Fruit fly (Drosophila melanogaster): Measurements from ENCODE around the gene mRpL47.

mRpL47 gene

dm6 chr3R:9504355-9504754 is 11.4 kb downstream of the mRpL47 start, which contains the start of gene CG8149:
Gene CG8149 (plus strand): TSS chr3R:9504656.
- TF ChIP-seq Eip78C (GFP tag): peak; percentile 10
- peak; percentile 35 for TF ChIP-seq CG1621 (tag; optimal IDR thresholded peaks at IDR 0.05)
- TF ChIP-seq spab (GFP tag; optimal IDR thresholded peaks at IDR 0.05): no peak
- TF ChIP-seq lz (GFP tag; optimal IDR thresholded peaks at IDR 0.05): peak; percentile 14
- peak; percentile 21 for TF ChIP-seq topi (GFP tag; optimal IDR thresholded peaks at IDR 0.05)
- TF ChIP-seq fkh (GFP tag; optimal IDR thresholded peaks at IDR 0.05): peak; percentile 76
- TF ChIP-seq Sox14 (GFP tag; optimal IDR thresholded peaks at IDR 0.05): peak; percentile 39
- TF ChIP-seq CG34406 (GFP tag; optimal IDR thresholded peaks at IDR 0.05): no peak
- peak; percentile 11 for TF ChIP-seq dsx (GFP tag; optimal IDR thresholded peaks at IDR 0.05; ENCODE audit: poor library complexity, severe bottlenecking)
- TF ChIP-seq esn (GFP tag; optimal IDR thresholded peaks at IDR 0.05): peak; percentile 27

- TF ChIP-seq CG6163 (GFP tag; IDR thresholded peaks at IDR 0.05) (peak; percentile 17; the same call in 1 of the 3 replicates), Sox15 (GFP tag; optimal IDR thresholded peaks at IDR 0.05) (no peak), CG8119 (GFP tag; IDR thresholded peaks at IDR 0.05) (0 out of 3 replicates have a peak, but pooled peaks have one; percentile 16), ss (GFP tag; optimal IDR thresholded peaks at IDR 0.05) (peak in 1 of 2 experiments; percentile 8), Eip78C (GFP tag) (peak; percentile 61), CG3919 (GFP tag; optimal IDR thresholded peaks at IDR 0.05) (no peak), dsx (GFP tag; optimal IDR thresholded peaks at IDR 0.05; ENCODE audit: poor library complexity, severe bottlenecking) (peak; percentile 30)
Measured at dm6 chr3R:9503329-9504088, 12.2 kb downstream of the mRpL47 start.

dm6 chr3R:9502416-9502763 is 13.3 kb downstream of the mRpL47 start, which contains the start of gene RhoL:
Gene RhoL (minus strand): TSS chr3R:9502581.
- TF ChIP-seq Gug (GFP tag; IDR thresholded peaks at IDR 0.05): no peak
- no peak for TF ChIP-seq CG11762 (GFP tag; optimal IDR thresholded peaks at IDR 0.05; ENCODE audit: insufficient read depth)
- no peak for TF ChIP-seq CG9139 (GFP tag; optimal IDR thresholded peaks at IDR 0.05)
- peak; percentile 45; the same call in 1 of the 2 replicates for TF ChIP-seq CG15336 (GFP tag; IDR thresholded peaks at IDR 0.05)
- peak; percentile 37 for TF ChIP-seq fkh (GFP tag; optimal IDR thresholded peaks at IDR 0.05)
- no peak for TF ChIP-seq CG34406 (GFP tag; optimal IDR thresholded peaks at IDR 0.05)
- TF ChIP-seq Sox14 (GFP tag; optimal IDR thresholded peaks at IDR 0.05): peak; percentile 28
- no peak for TF ChIP-seq pdm3 (GFP tag; optimal IDR thresholded peaks at IDR 0.05)
- peak; percentile 90 for TF ChIP-seq dsx (GFP tag; optimal IDR thresholded peaks at IDR 0.05; ENCODE audit: poor library complexity, severe bottlenecking)
- TF ChIP-seq Ets96B (tag; optimal IDR thresholded peaks at IDR 0.05): peak; percentile 10
- no peak for TF ChIP-seq CG32006 (GFP tag; optimal IDR thresholded peaks at IDR 0.05)
- TF ChIP-seq CG31627 (GFP tag; optimal IDR thresholded peaks at IDR 0.05): no peak
- TF ChIP-seq Smox (GFP tag; optimal IDR thresholded peaks at IDR 0.05): no peak
- no peak for TF ChIP-seq CG8632 (GFP tag; optimal IDR thresholded peaks at IDR 0.05)
- no peak for TF ChIP-seq fd85E (GFP tag; optimal IDR thresholded peaks at IDR 0.05)
- no peak for TF ChIP-seq CG6792 (GFP tag; optimal IDR thresholded peaks at IDR 0.05)
- peak; percentile 47 for TF ChIP-seq esn (GFP tag; optimal IDR thresholded peaks at IDR 0.05)
- TF ChIP-seq CG6808 (GFP tag; optimal IDR thresholded peaks at IDR 0.05): no peak
- no peak for TF ChIP-seq Sox15 (GFP tag; optimal IDR thresholded peaks at IDR 0.05)
- no peak for TF ChIP-seq fd59A (GFP tag; optimal IDR thresholded peaks at IDR 0.05)
- TF ChIP-seq dac (GFP tag; optimal IDR thresholded peaks at IDR 0.05): no peak
- peak; percentile 6 for TF ChIP-seq CG7368 (GFP tag; optimal IDR thresholded peaks at IDR 0.05)
- no peak for TF ChIP-seq topi (GFP tag; optimal IDR thresholded peaks at IDR 0.05)
- no peak for TF ChIP-seq Hr39 (GFP tag; optimal IDR thresholded peaks at IDR 0.05)
- TF ChIP-seq CG6276 (GFP tag; optimal IDR thresholded peaks at IDR 0.05): no peak
- TF ChIP-seq CG11294 (GFP tag; IDR thresholded peaks at IDR 0.05): no peak
- no peak for TF ChIP-seq Sox102F (GFP tag; optimal IDR thresholded peaks at IDR 0.05)
- peak; percentile 40 for TF ChIP-seq Eip75B (GFP tag; optimal IDR thresholded peaks at IDR 0.05)
- TF ChIP-seq vri (GFP tag; optimal IDR thresholded peaks at IDR 0.05): peak; percentile 83
- no peak for TF ChIP-seq Ets21C (GFP tag; optimal IDR thresholded peaks at IDR 0.05)
- peak; percentile 59 for TF ChIP-seq net (GFP tag; optimal IDR thresholded peaks at IDR 0.05)
- peak; percentile 43; the same call in 2 of the 3 replicates for TF ChIP-seq CG8119 (GFP tag; IDR thresholded peaks at IDR 0.05)
- no peak for TF ChIP-seq acj6 (GFP tag; optimal IDR thresholded peaks at IDR 0.05)
- TF ChIP-seq CG3032 (tag; optimal IDR thresholded peaks at IDR 0.05): peak; percentile 11
- no peak for TF ChIP-seq CG11902 (GFP tag; optimal IDR thresholded peaks at IDR 0.05)
- no peak for TF ChIP-seq svp (GFP tag)
- TF ChIP-seq CG4318 (GFP tag; optimal IDR thresholded peaks at IDR 0.05): no peak
- no peak for TF ChIP-seq OdsH (GFP tag; optimal IDR thresholded peaks at IDR 0.05)

Data from whole organism, prepupa.